Worm (Caenorhabditis elegans) whole organism, midembryonic: Measurements from ENCODE around the gene F13E6.2.
A peak's percentile ranks its signal among the peaks of the same experiment; 100 is the strongest.

Experiments
- flt-1 ChIP-seq: fragments of 200-800 bp; sonication (Bioruptor generic); IDR thresholded peaks from 2 replicates; pipeline ENCODE4 v1.3.6; 2022; ENCODE audit warnings: missing genetic modification characterization, missing compliant biosample characterization
- ref-1 ChIP-seq: fragments of 200-800 bp; sonication (Bioruptor generic); conservative IDR thresholded peaks from 2 replicates; pipeline ENCODE4 v1.3.6; 2022; ENCODE audit warnings: missing genetic modification reagents, missing genetic modification characterization, missing compliant biosample characterization
- ztf-29 ChIP-seq: fragments of 200-800 bp; sonication (Bioruptor generic); IDR thresholded peaks from 2 replicates; pipeline ENCODE4 v1.3.6; 2022; ENCODE audit warnings: missing genetic modification reagents, missing genetic modification characterization, missing compliant biosample characterization

DNA sequence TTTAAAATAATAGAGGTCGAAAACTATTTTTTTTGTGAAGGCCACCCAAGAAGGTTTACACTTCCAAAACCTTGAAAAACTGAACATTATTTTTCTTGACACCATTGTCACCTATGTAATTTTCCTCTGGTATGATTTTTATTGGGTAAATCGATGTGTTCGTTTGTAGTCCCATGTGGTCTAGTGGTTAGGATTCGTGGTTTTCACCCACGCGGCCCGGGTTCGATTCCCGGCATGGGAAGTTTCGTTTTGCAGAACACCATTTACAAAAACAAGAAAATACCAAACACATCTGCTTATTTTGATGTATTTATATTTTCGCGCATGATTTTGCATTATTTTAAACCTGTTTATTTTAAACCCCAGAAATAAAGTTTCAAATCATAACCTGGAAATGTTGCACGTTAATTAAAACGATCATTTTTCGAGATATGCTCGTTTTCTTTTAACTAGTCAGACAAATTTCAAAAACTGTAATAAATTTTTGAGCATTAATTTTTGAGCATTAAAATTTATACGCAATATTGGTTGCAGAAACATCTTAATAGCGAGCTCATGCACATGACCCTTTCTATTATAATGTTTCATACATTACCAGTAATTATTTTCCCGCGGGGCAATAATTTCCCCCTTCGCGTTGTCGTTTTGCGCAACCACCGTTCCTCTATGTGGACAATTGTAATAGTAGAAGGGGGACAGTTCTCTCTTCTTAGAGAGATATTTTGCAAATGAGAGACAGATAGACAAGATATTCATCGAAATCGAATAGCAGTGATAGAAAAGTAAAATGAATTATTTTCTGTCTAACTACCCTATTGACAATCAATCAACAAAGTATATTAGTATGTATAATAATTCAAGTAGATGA, 6.4 kb downstream of the F13E6.2 start:
- no peak for TF ChIP-seq ztf-29 (GFP tag; lab: Robert Waterston, UW)
- TF ChIP-seq flt-1 (GFP tag; lab: Robert Waterston, UW), result peak; percentile 72
- TF ChIP-seq ref-1 (GFP tag; lab: Robert Waterston, UW), result no peak
